Fruit fly (Drosophila melanogaster) whole organism, embryonic: ENCODE results near the gene Tsen34.

Source experiments
- Awh ChIP-seq: fragments of 200-800 bp; sonication (Bioruptor generic); IDR thresholded peaks from 2 replicates; pipeline ENCODE4, ENCODE4 v1.3.6; 2022; ENCODE audit warnings: missing biosample characterization, missing genetic modification characterization
- B-H2 ChIP-seq: fragments of 200-800 bp; sonication (Bioruptor generic); optimal IDR thresholded peaks from 2 replicates; lab custom pipeline; 2018; ENCODE audit warnings: missing biosample characterization, mild to moderate bottlenecking, missing genetic modification characterization
- CG1024 ChIP-seq: fragments of 200-800 bp; sonication (Bioruptor generic); IDR thresholded peaks from 2 replicates; pipeline ENCODE4 v1.3.6; 2022; ENCODE audit warnings: missing biosample characterization, missing genetic modification characterization
- CG10267 ChIP-seq: fragments of 200-800 bp; sonication (Bioruptor generic); optimal IDR thresholded peaks from 2 replicates; lab custom pipeline; 2018; ENCODE audit warnings: missing biosample characterization, mild to moderate bottlenecking, missing genetic modification characterization, moderate library complexity
- CG10366 ChIP-seq: fragments of 200-800 bp; sonication (Bioruptor generic); IDR thresholded peaks from 2 replicates; pipeline ENCODE4 v1.3.6; 2022; ENCODE audit warnings: missing biosample characterization, missing genetic modification characterization
- CG10959 ChIP-seq: fragments of 200-800 bp; sonication (Bioruptor generic); IDR thresholded peaks from 2 replicates; pipeline ENCODE4 v1.3.6; 2022; ENCODE audit warnings: missing biosample characterization, missing genetic modification characterization
- CG10979 ChIP-seq: fragments of 200-800 bp; sonication (Bioruptor generic); optimal IDR thresholded peaks from 2 replicates; lab custom pipeline; 2018; ENCODE audit warnings: missing biosample characterization, mild to moderate bottlenecking, missing genetic modification characterization, moderate library complexity
- CG12219 ChIP-seq: fragments of 200-800 bp; sonication (Bioruptor generic); optimal IDR thresholded peaks from 3 replicates; lab custom pipeline; 2018; ENCODE audit warnings: missing biosample characterization, mild to moderate bottlenecking, missing genetic modification characterization
- CG13287 ChIP-seq: fragments of 200-800 bp; sonication (Bioruptor generic); IDR thresholded peaks from 2 replicates; pipeline ENCODE4 v1.3.6; 2022; ENCODE audit warnings: missing biosample characterization, missing genetic modification characterization; ENCODE audit not compliant: partially characterized antibody
- CG14667 ChIP-seq: fragments of 200-800 bp; sonication (Bioruptor generic); IDR thresholded peaks from 2 replicates; pipeline ENCODE4 v1.3.6; 2022; ENCODE audit warnings: missing biosample characterization, missing genetic modification characterization
- CG1529 ChIP-seq: fragments of 200-800 bp; sonication (Bioruptor generic); optimal IDR thresholded peaks from 3 replicates; lab custom pipeline; 2018; ENCODE audit warnings: missing biosample characterization, missing genetic modification characterization
- CG17829 ChIP-seq: fragments of 200-800 bp; optimal IDR thresholded peaks from 2 replicates; lab custom pipeline; 2019; ENCODE audit warnings: missing biosample characterization, mild to moderate bottlenecking, missing genetic modification characterization, moderate library complexity
- CG32767 ChIP-seq: fragments of 200-800 bp; sonication (Bioruptor generic); IDR thresholded peaks from 2 replicates; pipeline ENCODE4 v1.3.6; 2022; ENCODE audit warnings: missing biosample characterization, missing genetic modification characterization
- CG33213 ChIP-seq: fragments of 200-800 bp; sonication (Bioruptor generic); optimal IDR thresholded peaks from 3 replicates; lab custom pipeline; 2016; ENCODE audit warnings: missing biosample characterization, missing genetic modification characterization
- CG34376 ChIP-seq: fragments of 200-800 bp; sonication (Bioruptor generic); optimal IDR thresholded peaks from 2 replicates; lab custom pipeline; 2018; ENCODE audit warnings: missing biosample characterization, mild to moderate bottlenecking, missing genetic modification characterization
- CG3847 ChIP-seq: fragments of 200-800 bp; sonication (Bioruptor generic); IDR thresholded peaks from 2 replicates; pipeline ENCODE4 v1.3.6; 2022; ENCODE audit warnings: missing biosample characterization, missing genetic modification characterization
- CG4820 ChIP-seq: fragments of 200-800 bp; sonication (Bioruptor generic); optimal IDR thresholded peaks from 3 replicates; lab custom pipeline; 2016; ENCODE audit warnings: missing biosample characterization, missing genetic modification characterization
- CG5245 ChIP-seq: fragments of 200-800 bp; sonication (Bioruptor generic); optimal IDR thresholded peaks from 3 replicates; lab custom pipeline; 2016; ENCODE audit warnings: missing biosample characterization, missing genetic modification characterization
- CG6689 ChIP-seq: fragments of 200-800 bp; sonication (Bioruptor generic); IDR thresholded peaks from 2 replicates; pipeline ENCODE4 v1.3.6; 2022; ENCODE audit warnings: missing biosample characterization, missing genetic modification characterization
- CG7556 ChIP-seq: fragments of 200-800 bp; sonication (Bioruptor generic); optimal IDR thresholded peaks from 2 replicates; lab custom pipeline; 2017; ENCODE audit warnings: missing biosample characterization, mild to moderate bottlenecking, missing genetic modification characterization
- CG7928 ChIP-seq: fragments of 200-800 bp; sonication (Bioruptor generic); optimal IDR thresholded peaks from 2 replicates; lab custom pipeline; 2017; ENCODE audit warnings: missing biosample characterization, mild to moderate bottlenecking, missing genetic modification characterization
- CG9817 ChIP-seq: fragments of 200-800 bp; sonication (Bioruptor generic); optimal IDR thresholded peaks from 2 replicates; lab custom pipeline; 2018; ENCODE audit warnings: missing biosample characterization, mild to moderate bottlenecking, missing genetic modification characterization, moderate library complexity
- E2f2 ChIP-seq: fragments of 200-800 bp; sonication (Bioruptor generic); IDR thresholded peaks from 2 replicates; pipeline ENCODE4 v1.3.6; 2022; ENCODE audit warnings: missing biosample characterization, missing genetic modification characterization
- Elba2 ChIP-seq: fragments of 200-800 bp; sonication (Bioruptor generic); optimal IDR thresholded peaks from 3 replicates; lab custom pipeline; 2016; ENCODE audit warnings: missing biosample characterization, missing genetic modification characterization
- Ets65A ChIP-seq: fragments of 200-800 bp; sonication (Bioruptor generic); peaks from one replicate; lab custom pipeline; 2016; ENCODE audit warnings: missing biosample characterization, missing genetic modification characterization
- HLH4C ChIP-seq: fragments of 200-800 bp; sonication (Bioruptor generic); IDR thresholded peaks from 3 replicates; pipeline ENCODE4 v1.3.6; 2022; ENCODE audit warnings: missing biosample characterization, missing genetic modification characterization; ENCODE audit not compliant: partially characterized antibody
- Nf-YA ChIP-seq: fragments of 200-800 bp; sonication (Bioruptor generic); IDR thresholded peaks from 2 replicates; pipeline ENCODE4 v1.3.6; 2022; ENCODE audit warnings: missing biosample characterization, missing genetic modification characterization
- NfI ChIP-seq: fragments of 200-800 bp; sonication (Bioruptor generic); optimal IDR thresholded peaks from 3 replicates; lab custom pipeline; 2018; ENCODE audit warnings: missing biosample characterization, mild to moderate bottlenecking, missing genetic modification characterization, moderate library complexity
- Six4 ChIP-seq: fragments of 200-800 bp; sonication (Bioruptor generic); optimal IDR thresholded peaks from 2 replicates; lab custom pipeline; 2016; ENCODE audit warnings: missing biosample characterization, missing genetic modification characterization
- Spps ChIP-seq: fragments of 200-800 bp; sonication (Bioruptor generic); optimal IDR thresholded peaks from 2 replicates; lab custom pipeline; 2018; ENCODE audit warnings: missing biosample characterization, mild to moderate bottlenecking, missing genetic modification characterization
- Usf ChIP-seq: fragments of 200-800 bp; sonication (Bioruptor generic); optimal IDR thresholded peaks from 2 replicates; lab custom pipeline; 2017; ENCODE audit warnings: missing genotype, missing biosample characterization, missing genetic modification characterization
- cato ChIP-seq: fragments of 200-800 bp; sonication (Bioruptor generic); optimal IDR thresholded peaks from 2 replicates; lab custom pipeline; 2016; ENCODE audit warnings: missing biosample characterization, missing genetic modification characterization, borderline replicate concordance
- chif ChIP-seq, 2 experiments: fragments of 200-800 bp; sonication (Bioruptor generic); optimal IDR thresholded peaks; 3 replicates each; lab custom pipeline; 2016; ENCODE audit warnings: missing biosample characterization in 2 of 2, missing genetic modification characterization in 2 of 2
- chn ChIP-seq: fragments of 200-800 bp; sonication (Bioruptor generic); optimal IDR thresholded peaks from 2 replicates; lab custom pipeline; 2016; ENCODE audit warnings: missing biosample characterization, missing genetic modification characterization
- da ChIP-seq: fragments of 200-800 bp; sonication (Bioruptor generic); optimal IDR thresholded peaks from 2 replicates; lab custom pipeline; 2016; ENCODE audit warnings: missing biosample characterization, missing genetic modification characterization
- dimm ChIP-seq: fragments of 200-800 bp; sonication (Bioruptor generic); IDR thresholded peaks from 2 replicates; pipeline ENCODE4 v1.3.6; 2022; ENCODE audit warnings: missing biosample characterization, missing genetic modification characterization
- dmrt99B ChIP-seq: fragments of 200-800 bp; sonication (Bioruptor generic); optimal IDR thresholded peaks from 2 replicates; lab custom pipeline; 2018; ENCODE audit warnings: missing biosample characterization, mild to moderate bottlenecking, missing genetic modification characterization, moderate library complexity
- fd64A ChIP-seq: fragments of 200-800 bp; sonication (Bioruptor generic); optimal IDR thresholded peaks from 3 replicates; lab custom pipeline; 2018; ENCODE audit warnings: missing biosample characterization, mild to moderate bottlenecking, missing genetic modification characterization
- ftz-f1 ChIP-seq: fragments of 200-800 bp; sonication (Bioruptor generic); optimal IDR thresholded peaks from 2 replicates; lab custom pipeline; 2016; ENCODE audit warnings: missing biosample characterization, missing genetic modification characterization
- gsb-n ChIP-seq: fragments of 200-800 bp; sonication (Bioruptor generic); optimal IDR thresholded peaks from 3 replicates; lab custom pipeline; 2018; ENCODE audit warnings: missing biosample characterization, mild to moderate bottlenecking, missing genetic modification characterization
- insv ChIP-seq, 2 experiments: fragments of 200-800 bp; sonication (Bioruptor generic); optimal IDR thresholded peaks; 3 replicates each; lab custom pipeline; 2016 to 2018; ENCODE audit warnings: missing biosample characterization in 2 of 2, missing genetic modification characterization in 2 of 2
- kni ChIP-seq: fragments of 200-800 bp; sonication (Bioruptor generic); optimal IDR thresholded peaks from 3 replicates; lab custom pipeline; 2017; ENCODE audit warnings: mild to moderate bottlenecking, missing biosample characterization, missing genetic modification reagents, missing genetic modification characterization
- nerfin-2 ChIP-seq: fragments of 200-800 bp; sonication (Bioruptor generic); IDR thresholded peaks from 2 replicates; pipeline ENCODE4 v1.3.6; 2022; ENCODE audit warnings: missing biosample characterization, missing genetic modification characterization; ENCODE audit not compliant: partially characterized antibody
- pan ChIP-seq, 4 experiments: fragments of >200 bp in 3 of 4; fragments of 200-800 bp in 1 of 4; sonication (Bioruptor generic) in 1 of 4; optimal IDR thresholded peaks in 3 of 4; IDR thresholded peaks in 1 of 4; 2 replicates each; pipeline versions ENCODE4 v1.3.6 to Lab custom; 2017 to 2022; ENCODE audit warnings: missing biosample characterization in 2 of 4, missing genetic modification characterization in 2 of 4, mixed read lengths in 1 of 4
- pros ChIP-seq: fragments of 200-800 bp; sonication (Bioruptor generic); optimal IDR thresholded peaks from 3 replicates; lab custom pipeline; 2019; ENCODE audit warnings: missing biosample characterization, mild to moderate bottlenecking, missing genetic modification characterization, moderate library complexity
- psq ChIP-seq: fragments of 200-800 bp; sonication (Bioruptor generic); optimal IDR thresholded peaks from 2 replicates; lab custom pipeline; 2017; ENCODE audit warnings: missing biosample characterization, missing genetic modification characterization
- tx ChIP-seq: fragments of 200-800 bp; sonication (Bioruptor generic); optimal IDR thresholded peaks from 2 replicates; lab custom pipeline; 2016; ENCODE audit warnings: missing biosample characterization, missing genetic modification characterization
- zen2 ChIP-seq: fragments of 200-800 bp; sonication (Bioruptor generic); IDR thresholded peaks from 3 replicates; pipeline ENCODE4 v1.3.6; 2022; ENCODE audit warnings: missing biosample characterization, missing genetic modification characterization; ENCODE audit not compliant: partially characterized antibody
- zf30C ChIP-seq: fragments of 200-800 bp; sonication (Bioruptor generic); optimal IDR thresholded peaks from 3 replicates; lab custom pipeline; 2018; ENCODE audit warnings: missing biosample characterization, mild to moderate bottlenecking, missing genetic modification characterization

Gene Tsen34

DNA sequence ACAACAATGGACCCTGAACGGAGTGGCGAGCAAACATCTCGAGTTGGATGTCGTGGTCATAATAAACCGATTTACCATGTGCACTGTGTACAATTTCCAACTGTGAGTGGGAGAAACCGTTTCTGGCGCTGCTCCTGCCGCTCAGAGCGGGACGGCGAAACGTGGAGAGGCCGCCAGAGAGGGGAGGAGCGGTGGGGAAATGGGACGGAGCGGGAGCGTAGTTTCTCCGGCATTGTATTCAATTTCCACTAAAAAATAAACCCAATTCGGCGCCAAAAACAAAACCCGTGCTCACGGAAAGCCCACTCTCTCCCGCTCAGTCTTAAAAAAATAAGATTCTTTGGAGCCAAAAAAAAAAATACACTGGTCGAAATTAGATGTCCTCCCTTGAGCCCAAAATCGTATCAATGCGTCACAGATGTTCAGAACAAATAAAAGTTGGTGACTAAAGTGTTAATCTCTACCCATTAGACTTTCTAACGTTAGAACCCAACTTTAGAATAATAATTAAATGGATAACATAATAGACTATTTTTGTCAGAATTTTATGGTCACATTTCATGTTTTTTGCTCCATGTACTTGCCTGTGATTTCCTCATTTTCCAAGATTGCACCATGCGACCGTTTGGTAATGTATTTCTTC is 1.5 kb downstream of the Tsen34 start (continued):
- TF ChIP-seq CG3847 (peak; percentile 28; the same call in 1 of the 2 replicates), CG5245 (GFP tag; lab: Kevin White, UChicago) (peak; percentile 51), Six4 (GFP tag; lab: Kevin White, UChicago) (peak; percentile 62), CG1529 (GFP tag; lab: Kevin White, UChicago) (peak; percentile 14), NfI (peak; percentile 58), CG12219 (peak; percentile 48), CG34376 (GFP tag; lab: Kevin White, UChicago) (no peak), CG9817 (peak; percentile 32), CG10979 (tag; lab: Kevin White, UChicago) (peak; percentile 75), Usf (GFP tag; lab: Kevin White, UChicago) (peak; percentile 19), Ets65A (GFP tag; lab: Kevin White, UChicago) (peak; percentile 96), E2f2 (GFP tag; lab: Robert Waterston, UW) (peak; percentile 56), CG6689 (peak; percentile 52), dmrt99B (tag; lab: Kevin White, UChicago) (peak; percentile 80), pan (optimal IDR thresholded peaks at IDR 0.05; lab: Kevin White, UChicago) (no peak), pan (GFP tag; optimal IDR thresholded peaks at IDR 0.05 in 1 of 2, IDR thresholded peaks at IDR 0.05 in 1 of 2) (peak in 1 of 2 experiments; percentile 70), CG13287 (GFP tag; lab: Robert Waterston, UW) (peak; percentile 28; the same call in 1 of the 2 replicates), Elba2 (no peak), tx (GFP tag; lab: Kevin White, UChicago) (peak; percentile 23), ftz-f1 (GFP tag; lab: Kevin White, UChicago) (no peak), CG7928 (no peak), HLH4C (GFP tag; lab: Robert Waterston, UW) (peak; percentile 33; the same call in 1 of the 3 replicates), da (GFP tag; lab: Kevin White, UChicago) (no peak), CG10366 (GFP tag; lab: Robert Waterston, UW) (peak; percentile 69), Spps (tag; lab: Kevin White, UChicago) (peak; percentile 27), CG32767 (GFP tag; lab: Robert Waterston, UW) (no peak), B-H2 (GFP tag; lab: Kevin White, UChicago) (no peak), zen2 (GFP tag; lab: Robert Waterston, UW) (no peak), CG10959 (no peak), CG33213 (no peak), kni (no peak), insv (GFP tag; optimal IDR thresholded peaks at IDR 0.05; lab: Kevin White, UChicago) (no peak), pros (GFP tag; lab: Kevin White, UChicago) (no peak), CG17829 (tag; lab: Kevin White, UChicago) (peak; percentile 38), CG4820 (peak; percentile 49), chif (GFP tag; optimal IDR thresholded peaks at IDR 0.05; lab: Kevin White, UChicago) (peak; percentile 61 to 63), CG7556 (peak; percentile 47), Nf-YA (GFP tag; lab: Robert Waterston, UW) (no peak), chn (GFP tag; lab: Kevin White, UChicago) (peak; percentile 64), cato (GFP tag; lab: Kevin White, UChicago) (no peak), CG10267 (tag; lab: Kevin White, UChicago) (peak; percentile 50), nerfin-2 (GFP tag; lab: Robert Waterston, UW) (peak; percentile 30; the same call in 1 of the 2 replicates), dimm (no peak), CG1024 (GFP tag; lab: Robert Waterston, UW) (0 out of 2 replicates have a peak, but pooled peaks have one; percentile 12), fd64A (GFP tag; lab: Kevin White, UChicago) (no peak), zf30C (GFP tag; lab: Kevin White, UChicago) (peak; percentile 93), Awh (GFP tag; lab: Robert Waterston, UW) (peak; percentile 47; the same call in 1 of the 2 replicates), CG14667 (no peak), psq (GFP tag; lab: Kevin White, UChicago) (no peak), gsb-n (tag; lab: Kevin White, UChicago) (peak; percentile 70)
